Worm (Caenorhabditis elegans) whole organism, L3 larva: Measurements from ENCODE around the gene nlp-6.
"Not testable (repeated sequence)": the region's sequence is repeated elsewhere in the genome, so short reads cannot be mapped to it uniquely, and the experiment has no call there.

Source experiments
- fkh-2 ChIP-seq: fragments of 150-350 bp; optimal IDR thresholded peaks from 2 replicates; lab custom pipeline; 2014; ENCODE audit warnings: missing biosample characterization, missing genetic modification reagents, missing genetic modification characterization
- jun-1 ChIP-seq: fragments of 150-350 bp; optimal IDR thresholded peaks from 2 replicates; lab custom pipeline; 2014; ENCODE audit warnings: missing biosample characterization, missing genetic modification reagents, missing genetic modification characterization
- lin-39 ChIP-seq: fragments of 150-350 bp; optimal IDR thresholded peaks from 2 replicates; lab custom pipeline; 2018; ENCODE audit warnings: missing biosample characterization, missing genetic modification reagents, missing genetic modification characterization
- mdl-1 ChIP-seq: fragments of 150-350 bp; optimal IDR thresholded peaks from 2 replicates; lab custom pipeline; 2014; ENCODE audit warnings: missing biosample characterization, missing genetic modification characterization
- nfya-1 ChIP-seq: sonication (generic microtip); optimal IDR thresholded peaks from 2 replicates; lab custom pipeline; 2017; ENCODE audit warnings: missing genetic modification characterization, mild to moderate bottlenecking, missing compliant biosample characterization, antibody characterized with exemption, moderate library complexity; ENCODE audit not compliant: insufficient read depth
- nhr-11 ChIP-seq: fragments of 150-350 bp; optimal IDR thresholded peaks from 2 replicates; lab custom pipeline; 2014; ENCODE audit warnings: missing biosample characterization, missing genetic modification characterization
- nhr-23 ChIP-seq: fragments of 150-350 bp; optimal IDR thresholded peaks from 2 replicates; lab custom pipeline; 2014; ENCODE audit warnings: missing biosample characterization, missing genetic modification reagents, missing genetic modification characterization
- tbx-2 ChIP-seq: sonication (generic microtip); optimal IDR thresholded peaks from 2 replicates; lab custom pipeline; 2016; ENCODE audit warnings: mild to moderate bottlenecking, missing genetic modification characterization, missing compliant biosample characterization
- unc-39 ChIP-seq: sonication (generic microtip); optimal IDR thresholded peaks from 4 replicates; lab custom pipeline; 2017; ENCODE audit warnings: missing biosample characterization, missing genetic modification characterization
- unc-62 ChIP-seq: fragments of 150-350 bp; sonication (generic microtip); optimal IDR thresholded peaks from 4 replicates; lab custom pipeline; 2014; ENCODE audit warnings: missing biosample characterization, missing genetic modification reagents, missing genetic modification characterization
- ztf-11 ChIP-seq: fragments of 150-350 bp; optimal IDR thresholded peaks from 2 replicates; lab custom pipeline; 2014; ENCODE audit warnings: missing biosample characterization, missing genetic modification characterization

- TF ChIP-seq unc-39 (tag; lab: Kevin White, UChicago); nhr-11 (tag; lab: Kevin White, UChicago); tbx-2; nhr-23 (tag; lab: Kevin White, UChicago); jun-1; ztf-11 (tag; lab: Kevin White, UChicago); lin-39 (tag; lab: Kevin White, UChicago); unc-62 (GFP tag; lab: Kevin White, UChicago); mdl-1; fkh-2; nfya-1 (tag; lab: Kevin White, UChicago): not testable (repeated sequence)
Measured at ce11 chrX:17649380-17649779, 12.9 kb upstream of the nlp-6 start, which contains the start of gene tmem-218.
